Worm (Caenorhabditis elegans) whole organism, L1 larva: ENCODE results near the gene sax-7.

ENCODE experiments used
- C04F5.9 ChIP-seq: sonication (generic microtip); optimal IDR thresholded peaks from 2 replicates; lab custom pipeline; 2016; ENCODE audit warnings: missing genetic modification characterization, missing compliant biosample characterization
- C34B4.2 ChIP-seq: sonication (generic microtip); optimal IDR thresholded peaks from 2 replicates; lab custom pipeline; 2017; ENCODE audit warnings: mild to moderate bottlenecking, missing genetic modification characterization, missing compliant biosample characterization
- F16B12.6 ChIP-seq: fragments of 150-350 bp; optimal IDR thresholded peaks from 2 replicates; lab custom pipeline; 2014; ENCODE audit warnings: missing biosample characterization, missing genetic modification characterization
- Y116A8C.19 ChIP-seq: sonication (generic microtip); optimal IDR thresholded peaks from 2 replicates; lab custom pipeline; 2016; ENCODE audit warnings: missing compliant biosample characterization, missing genetic modification characterization, borderline replicate concordance
- aly-2 ChIP-seq: fragments of 150-350 bp; optimal IDR thresholded peaks from 2 replicates; lab custom pipeline; 2014; ENCODE audit warnings: missing biosample characterization, missing genetic modification characterization
- ceh-63 ChIP-seq: fragments of 200-800 bp; sonication (Bioruptor generic); optimal IDR thresholded peaks from 2 replicates; lab custom pipeline; 2018; ENCODE audit warnings: mild to moderate bottlenecking, missing genetic modification characterization, missing compliant biosample characterization
- ceh-8 ChIP-seq: fragments of 200-800 bp; sonication (Bioruptor generic); optimal IDR thresholded peaks from 2 replicates; lab custom pipeline; 2018; ENCODE audit warnings: mild to moderate bottlenecking, missing genetic modification characterization, moderate library complexity, missing compliant biosample characterization
- ceh-82 ChIP-seq, 3 experiments: fragments of 150-350 bp in 1 of 3; sonication (generic microtip) in 2 of 3; optimal IDR thresholded peaks; 2 replicates each; lab custom pipeline; 2014 to 2017; ENCODE audit warnings: missing biosample characterization in 3 of 3, missing genetic modification characterization in 3 of 3
- ceh-88 ChIP-seq: fragments of 200-800 bp; sonication (Bioruptor generic); IDR thresholded peaks from 2 replicates; pipeline ENCODE4 v1.3.6; 2022; ENCODE audit warnings: missing genetic modification characterization, missing compliant biosample characterization
- ceh-90 ChIP-seq: sonication (generic microtip); optimal IDR thresholded peaks from 2 replicates; lab custom pipeline; 2016; ENCODE audit warnings: missing genetic modification characterization, missing compliant biosample characterization
- efl-1 ChIP-seq, 4 experiments: fragments of 150-350 bp; optimal IDR thresholded peaks in 3 of 4; peaks in 1 of 4; 1 replicate in 1 of 4; 2 replicates in 3 of 4; lab custom pipeline; 2014; ENCODE audit warnings: missing biosample characterization in 2 of 4, missing genetic modification characterization in 2 of 4, missing genetic modification reagents in 2 of 4
- egl-13 ChIP-seq: sonication (generic microtip); optimal IDR thresholded peaks from 2 replicates; lab custom pipeline; 2016; ENCODE audit warnings: missing genotype, missing genetic modification reagents, missing genetic modification characterization, missing compliant biosample characterization
- elt-2 ChIP-seq: sonication (generic microtip); optimal IDR thresholded peaks from 2 replicates; lab custom pipeline; 2016; ENCODE audit warnings: missing genetic modification characterization, mild to moderate bottlenecking, inconsistent platforms, missing compliant biosample characterization, missing genetic modification reagents
- fkh-8 ChIP-seq: sonication (generic microtip); optimal IDR thresholded peaks from 2 replicates; lab custom pipeline; 2016; ENCODE audit warnings: mild to moderate bottlenecking, missing genetic modification characterization, missing compliant biosample characterization
- fos-1 ChIP-seq: fragments of 150-350 bp; optimal IDR thresholded peaks from 2 replicates; lab custom pipeline; 2014; ENCODE audit warnings: missing biosample characterization, missing genetic modification characterization
- hlh-17 ChIP-seq: fragments of 200-800 bp; sonication (Bioruptor generic); optimal IDR thresholded peaks from 2 replicates; lab custom pipeline; 2018; ENCODE audit warnings: missing genetic modification characterization, mild to moderate bottlenecking, missing compliant biosample characterization, moderate library complexity, borderline replicate concordance
- hlh-4 ChIP-seq: sonication (generic microtip); optimal IDR thresholded peaks from 2 replicates; lab custom pipeline; 2016; ENCODE audit warnings: mild to moderate bottlenecking, missing genetic modification characterization, missing compliant biosample characterization
- hpl-2 ChIP-seq: fragments of 150-350 bp; optimal IDR thresholded peaks from 2 replicates; lab custom pipeline; 2014; ENCODE audit warnings: missing biosample characterization, missing genetic modification reagents, missing genetic modification characterization
- irx-1 ChIP-seq: sonication (generic microtip); optimal IDR thresholded peaks from 2 replicates; lab custom pipeline; 2016; ENCODE audit warnings: missing genetic modification characterization, missing compliant biosample characterization
- jun-1 ChIP-seq: fragments of 150-350 bp; optimal IDR thresholded peaks from 2 replicates; lab custom pipeline; 2014; ENCODE audit warnings: missing biosample characterization, missing genetic modification reagents, missing genetic modification characterization
- lin-13 ChIP-seq: fragments of 150-350 bp; optimal IDR thresholded peaks from 2 replicates; lab custom pipeline; 2014; ENCODE audit warnings: missing biosample characterization, missing genetic modification reagents, missing genetic modification characterization
- lin-14 ChIP-seq: fragments of 200-800 bp; sonication (Bioruptor generic); optimal IDR thresholded peaks from 2 replicates; lab custom pipeline; 2018; ENCODE audit warnings: mild to moderate bottlenecking, missing genetic modification characterization, moderate library complexity, missing compliant biosample characterization
- lin-15B ChIP-seq: fragments of 150-350 bp; sonication (generic microtip); optimal IDR thresholded peaks from 3 replicates; lab custom pipeline; 2014; ENCODE audit warnings: missing biosample characterization, missing genetic modification characterization
- lin-35 ChIP-seq, 2 experiments: fragments of 150-350 bp; optimal IDR thresholded peaks; 2 replicates each; lab custom pipeline; 2014; ENCODE audit warnings: missing biosample characterization in 2 of 2, missing genetic modification characterization in 2 of 2, missing genetic modification reagents in 2 of 2
- lsy-2 ChIP-seq, 2 experiments: fragments of 150-350 bp; optimal IDR thresholded peaks; 2 replicates each; lab custom pipeline; 2014; ENCODE audit warnings: missing biosample characterization in 2 of 2, missing genetic modification characterization in 2 of 2
- mab-9 ChIP-seq: fragments of 200-800 bp; sonication (Bioruptor generic); IDR thresholded peaks from 2 replicates; pipeline ENCODE4 v1.3.6; 2022; ENCODE audit warnings: missing genetic modification reagents, missing genetic modification characterization, missing compliant biosample characterization
- mef-2 ChIP-seq: fragments of 150-350 bp; optimal IDR thresholded peaks from 2 replicates; lab custom pipeline; 2014; ENCODE audit warnings: missing biosample characterization, missing genetic modification characterization
- mep-1 ChIP-seq: fragments of 150-350 bp; optimal IDR thresholded peaks from 2 replicates; lab custom pipeline; 2014; ENCODE audit warnings: missing biosample characterization, missing genetic modification characterization
- nhr-19 ChIP-seq: fragments of 200-800 bp; sonication (Bioruptor generic); conservative IDR thresholded peaks from 2 replicates; pipeline ENCODE4 v1.3.6; 2022; ENCODE audit warnings: missing genetic modification characterization, missing compliant biosample characterization
- nhr-28 ChIP-seq: fragments of 150-350 bp; optimal IDR thresholded peaks from 2 replicates; lab custom pipeline; 2014; ENCODE audit warnings: missing biosample characterization, missing genetic modification characterization
- nhr-71 ChIP-seq: sonication (generic microtip); optimal IDR thresholded peaks from 2 replicates; lab custom pipeline; 2016; ENCODE audit warnings: mild to moderate bottlenecking, missing genetic modification characterization, moderate library complexity, missing compliant biosample characterization
- nhr-76 ChIP-seq: sonication (generic microtip); optimal IDR thresholded peaks from 2 replicates; lab custom pipeline; 2017; ENCODE audit warnings: missing biosample characterization, missing genetic modification characterization
- nhr-85 ChIP-seq: sonication (generic microtip); peaks from one replicate; lab custom pipeline; 2016; ENCODE audit warnings: missing genetic modification characterization, inconsistent platforms, missing compliant biosample characterization
- pag-3 ChIP-seq: sonication (generic microtip); optimal IDR thresholded peaks from 2 replicates; lab custom pipeline; 2017; ENCODE audit warnings: missing genetic modification characterization, mild to moderate bottlenecking, missing compliant biosample characterization, antibody characterized with exemption, borderline replicate concordance; ENCODE audit not compliant: insufficient read depth
- pax-3 ChIP-seq: fragments of 200-800 bp; sonication (Bioruptor generic); optimal IDR thresholded peaks from 2 replicates; lab custom pipeline; 2018; ENCODE audit warnings: mild to moderate bottlenecking, missing genetic modification characterization, moderate library complexity, missing compliant biosample characterization
- pqm-1 ChIP-seq: sonication (generic microtip); optimal IDR thresholded peaks from 3 replicates; lab custom pipeline; 2017; ENCODE audit warnings: missing biosample characterization, missing genetic modification characterization
- rnt-1 ChIP-seq: sonication (generic microtip); optimal IDR thresholded peaks from 2 replicates; lab custom pipeline; 2016; ENCODE audit warnings: mild to moderate bottlenecking, missing genetic modification characterization, moderate library complexity, missing compliant biosample characterization
- skn-1 ChIP-seq: fragments of 150-350 bp; optimal IDR thresholded peaks from 2 replicates; lab custom pipeline; 2014; ENCODE audit warnings: missing biosample characterization, missing genetic modification characterization
- sox-4 ChIP-seq: sonication (generic microtip); optimal IDR thresholded peaks from 2 replicates; lab custom pipeline; 2016; ENCODE audit warnings: missing genetic modification characterization, missing compliant biosample characterization
- tlp-1 ChIP-seq: fragments of 150-350 bp; optimal IDR thresholded peaks from 2 replicates; lab custom pipeline; 2014; ENCODE audit warnings: missing biosample characterization, missing genetic modification characterization
- unc-30 ChIP-seq: sonication (generic microtip); optimal IDR thresholded peaks from 2 replicates; lab custom pipeline; 2017; ENCODE audit warnings: missing biosample characterization, missing genetic modification characterization
- zag-1 ChIP-seq: fragments of 150-350 bp; optimal IDR thresholded peaks from 2 replicates; lab custom pipeline; 2014; ENCODE audit warnings: missing biosample characterization, missing genetic modification characterization
- zip-4 ChIP-seq: fragments of 200-800 bp; sonication (Bioruptor generic); optimal IDR thresholded peaks from 2 replicates; lab custom pipeline; 2018; ENCODE audit warnings: mild to moderate bottlenecking, missing genetic modification characterization, moderate library complexity, missing compliant biosample characterization
- ztf-11 ChIP-seq, 2 experiments: sonication (generic microtip); optimal IDR thresholded peaks; 2 replicates each; lab custom pipeline; 2016 to 2017; ENCODE audit warnings: missing genetic modification characterization in 2 of 2, missing biosample characterization in 1 of 2, missing compliant biosample characterization in 1 of 2

The sax-7 gene

ce11 chrIV:8015726-8016312 is 46.6 kb upstream of the sax-7 start, which contains the start of gene C26B2.7 (continued):
- peak; percentile 88 for TF ChIP-seq nhr-71 (tag; lab: Kevin White, UChicago)
- TF ChIP-seq ceh-88 (GFP tag; lab: Robert Waterston, UW), result peak; percentile 86
- TF ChIP-seq lin-14 (GFP tag; lab: Kevin White, UChicago), result peak; percentile 81
- TF ChIP-seq skn-1, result peak; percentile 34
- peak; percentile 44 for TF ChIP-seq jun-1 (tag; lab: Kevin White, UChicago)
- peak; percentile 53 for TF ChIP-seq ceh-90
- peak; percentile 83 for TF ChIP-seq sox-4
- TF ChIP-seq elt-2, result peak; percentile 5
- TF ChIP-seq mep-1 (tag; lab: Kevin White, UChicago), result peak; percentile 22
- peak; percentile 22 for TF ChIP-seq irx-1 (tag; lab: Kevin White, UChicago)
- TF ChIP-seq Y116A8C.19 (tag; lab: Kevin White, UChicago), result peak; percentile 28
- peak; percentile 69 to 82 for TF ChIP-seq efl-1 (optimal IDR thresholded peaks at IDR 0.05; lab: Kevin White, UChicago)
- TF ChIP-seq efl-1 (GFP tag; optimal IDR thresholded peaks at IDR 0.05 in 1 of 2; lab: Kevin White, UChicago), result peak; percentile 83 to 98
- TF ChIP-seq ceh-63, result peak; percentile 54
- peak; percentile 69 to 80 for TF ChIP-seq lsy-2 (tag; optimal IDR thresholded peaks at IDR 0.05; lab: Kevin White, UChicago)
- peak; percentile 47 to 82 (median 50) for TF ChIP-seq ceh-82 (tag; optimal IDR thresholded peaks at IDR 0.05; lab: Kevin White, UChicago)
- peak; percentile 67 for TF ChIP-seq nhr-85
- peak; percentile 7 for TF ChIP-seq hlh-4 (tag; lab: Kevin White, UChicago)
- peak in 1 of 2 experiments; percentile 94 for TF ChIP-seq ztf-11 (tag; optimal IDR thresholded peaks at IDR 0.05; lab: Kevin White, UChicago)
- TF ChIP-seq lin-15B (tag; lab: Kevin White, UChicago), result peak; percentile 36

ce11 chrIV:8016694-8017093 is 45.8 kb upstream of the sax-7 start, which contains the start of gene elpc-4:
elpc-4 (plus strand) TSS chrIV:8016994.
- TF ChIP-seq ceh-8 (GFP tag; lab: Kevin White, UChicago), result no peak
- TF ChIP-seq C34B4.2, result no peak
- TF ChIP-seq tlp-1 (tag; lab: Kevin White, UChicago), result no peak
- no peak for TF ChIP-seq jun-1 (tag; lab: Kevin White, UChicago)
- TF ChIP-seq ceh-90, result no peak
- TF ChIP-seq hlh-17, result no peak
- TF ChIP-seq fos-1 (tag; lab: Kevin White, UChicago), result no peak
- TF ChIP-seq sox-4, result no peak
- no peak for TF ChIP-seq mab-9 (GFP tag; lab: Robert Waterston, UW)
- TF ChIP-seq ceh-82 (tag; optimal IDR thresholded peaks at IDR 0.05; lab: Kevin White, UChicago), result no peak
- no peak for TF ChIP-seq F16B12.6 (tag; lab: Kevin White, UChicago)
- no peak for TF ChIP-seq hpl-2
- no peak for TF ChIP-seq C04F5.9
- no peak for TF ChIP-seq pag-3 (tag; lab: Kevin White, UChicago)
- no peak for TF ChIP-seq egl-13 (tag; lab: Kevin White, UChicago)
- no peak for TF ChIP-seq pqm-1 (tag; lab: Kevin White, UChicago)
- no peak for TF ChIP-seq lin-14 (GFP tag; lab: Kevin White, UChicago)
- no peak for TF ChIP-seq lin-13 (GFP tag; lab: Kevin White, UChicago)
- no peak for TF ChIP-seq nhr-76 (tag; lab: Kevin White, UChicago)

ce11 chrIV:8019772-8020496 is 42.5 kb upstream of the sax-7 start, which contains the start of gene dnc-4:
dnc-4 (minus strand) TSS chrIV:8019808.
- TF ChIP-seq nhr-19 (GFP tag; lab: Robert Waterston, UW) (no peak), mef-2 (tag; lab: Kevin White, UChicago) (no peak), unc-30 (tag; lab: Kevin White, UChicago) (no peak), egl-13 (tag; lab: Kevin White, UChicago) (peak; percentile 3), Y116A8C.19 (tag; lab: Kevin White, UChicago) (no peak), lsy-2 (tag; optimal IDR thresholded peaks at IDR 0.05; lab: Kevin White, UChicago) (peak in 1 of 2 experiments; percentile 55), zag-1 (tag; lab: Kevin White, UChicago) (no peak), lin-35 (GFP tag; optimal IDR thresholded peaks at IDR 0.05; lab: Kevin White, UChicago) (peak in 1 of 2 experiments; percentile 27), ztf-11 (tag; optimal IDR thresholded peaks at IDR 0.05; lab: Kevin White, UChicago) (no peak), ceh-82 (tag; optimal IDR thresholded peaks at IDR 0.05; lab: Kevin White, UChicago) (peak in 1 of 3 experiments; percentile 39), ceh-8 (GFP tag; lab: Kevin White, UChicago) (no peak), fkh-8 (tag; lab: Kevin White, UChicago) (no peak), zip-4 (GFP tag; lab: Kevin White, UChicago) (no peak), nhr-76 (tag; lab: Kevin White, UChicago) (no peak), pax-3 (tag; lab: Kevin White, UChicago) (no peak), efl-1 (optimal IDR thresholded peaks at IDR 0.05; lab: Kevin White, UChicago) (peak; percentile 8 to 36), efl-1 (GFP tag; optimal IDR thresholded peaks at IDR 0.05 in 1 of 2; lab: Kevin White, UChicago) (peak in 1 of 2 experiments; percentile 36), rnt-1 (peak; percentile 73), ceh-90 (peak; percentile 69), aly-2 (tag; lab: Kevin White, UChicago) (no peak), hlh-17 (no peak), nhr-28 (tag; lab: Kevin White, UChicago) (no peak), ceh-88 (GFP tag; lab: Robert Waterston, UW) (no peak)
